Worm (Caenorhabditis elegans) whole organism, early embryonic: ENCODE data around the gene F47B8.5.

Experiments used
- B0310.2 ChIP-seq: sonication (generic microtip); optimal IDR thresholded peaks from 2 replicates; lab custom pipeline; 2016; ENCODE audit warnings: mild to moderate bottlenecking, missing genetic modification characterization, missing compliant biosample characterization
- F13C5.2 ChIP-seq: sonication (generic microtip); optimal IDR thresholded peaks from 2 replicates; lab custom pipeline; 2017; ENCODE audit warnings: mild to moderate bottlenecking, missing genetic modification characterization, inconsistent platforms, missing compliant biosample characterization
- aly-1 ChIP-seq: sonication (generic microtip); optimal IDR thresholded peaks from 2 replicates; lab custom pipeline; 2016; ENCODE audit warnings: missing genetic modification characterization, missing compliant biosample characterization
- ama-1 ChIP-seq: fragments of 150-350 bp; optimal IDR thresholded peaks from 2 replicates; lab custom pipeline; 2014
- ceh-13 ChIP-seq: fragments of 200-800 bp; sonication (Bioruptor generic); optimal IDR thresholded peaks from 2 replicates; lab custom pipeline; 2018; ENCODE audit warnings: mild to moderate bottlenecking, missing genetic modification characterization, missing compliant biosample characterization
- ceh-36 ChIP-seq: sonication (generic microtip); optimal IDR thresholded peaks from 2 replicates; lab custom pipeline; 2016; ENCODE audit warnings: missing genetic modification characterization, inconsistent platforms, missing compliant biosample characterization
- ets-7 ChIP-seq: sonication (generic microtip); optimal IDR thresholded peaks from 2 replicates; lab custom pipeline; 2016; ENCODE audit warnings: missing genotype, missing genetic modification characterization, missing compliant biosample characterization
- flt-1 ChIP-seq: fragments of 200-800 bp; sonication (Bioruptor generic); IDR thresholded peaks from 2 replicates; pipeline ENCODE4 v1.3.6; 2022; ENCODE audit warnings: missing genetic modification characterization, missing compliant biosample characterization
- hmbx-1 ChIP-seq: sonication (generic microtip); optimal IDR thresholded peaks from 2 replicates; lab custom pipeline; 2016; ENCODE audit warnings: mild to moderate bottlenecking, missing genetic modification characterization, missing compliant biosample characterization
- pes-1 ChIP-seq: fragments of 200-800 bp; sonication (Bioruptor generic); IDR thresholded peaks from 2 replicates; pipeline ENCODE4 v1.3.6; 2022; ENCODE audit warnings: missing genetic modification reagents, missing genetic modification characterization, missing compliant biosample characterization
- sea-1 ChIP-seq: fragments of 200-800 bp; sonication (Bioruptor generic); conservative IDR thresholded peaks from 2 replicates; pipeline ENCODE4 v1.3.6; 2022; ENCODE audit warnings: missing genetic modification characterization, missing compliant biosample characterization
- tbx-11 ChIP-seq: fragments of 200-800 bp; sonication (Bioruptor generic); IDR thresholded peaks from 2 replicates; pipeline ENCODE4 v1.3.6; 2022; ENCODE audit warnings: missing genetic modification characterization, missing compliant biosample characterization
- tbx-37 ChIP-seq: fragments of 200-800 bp; sonication (Bioruptor generic); conservative IDR thresholded peaks from 2 replicates; pipeline ENCODE4 v1.3.6; 2022; ENCODE audit warnings: missing genetic modification reagents, missing genetic modification characterization, missing compliant biosample characterization
- tra-4 ChIP-seq: sonication (generic microtip); optimal IDR thresholded peaks from 2 replicates; lab custom pipeline; 2017; ENCODE audit warnings: missing genetic modification characterization, missing compliant biosample characterization

DNA sequence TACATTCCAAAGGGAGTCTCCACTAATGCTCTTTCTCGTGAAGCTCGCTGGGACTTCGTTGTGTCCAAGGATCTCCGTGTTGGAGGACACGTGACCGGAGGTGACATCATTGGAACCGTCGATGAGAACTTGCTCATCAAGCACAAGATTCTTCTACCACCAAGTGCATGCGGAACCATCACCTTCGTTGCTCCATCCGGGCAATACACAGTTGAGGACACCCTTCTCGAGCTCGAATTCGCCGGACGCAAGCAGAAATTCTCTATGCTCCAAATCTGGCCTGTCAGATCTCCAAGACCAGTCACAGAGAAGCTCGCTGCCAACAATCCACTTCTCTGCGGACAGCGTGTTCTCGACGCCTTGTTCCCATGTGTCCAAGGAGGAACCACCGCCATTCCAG is 24.4 kb upstream of the F47B8.5 start:
- no peak for TF ChIP-seq flt-1
- no peak for TF ChIP-seq pes-1 (GFP tag; lab: Robert Waterston, UW)
- TF ChIP-seq B0310.2 (tag; lab: Kevin White, UChicago), result no peak
- no peak for TF ChIP-seq ama-1 (lab: Kevin White, UChicago)
- no peak for TF ChIP-seq tbx-11 (GFP tag; lab: Robert Waterston, UW)
- TF ChIP-seq ceh-13 (GFP tag; lab: Kevin White, UChicago), result no peak
- no peak for TF ChIP-seq F13C5.2 (tag; lab: Kevin White, UChicago)
- no peak for TF ChIP-seq tbx-37 (GFP tag; lab: Robert Waterston, UW)
- TF ChIP-seq sea-1, result no peak
- TF ChIP-seq ets-7, result no peak
- TF ChIP-seq aly-1 (tag; lab: Kevin White, UChicago), result no peak
- no peak for TF ChIP-seq hmbx-1 (tag; lab: Kevin White, UChicago)
- no peak for TF ChIP-seq ceh-36
- TF ChIP-seq tra-4, result no peak
